Worm (Caenorhabditis elegans): ENCODE results near the gene ZK856.11.

DNA sequence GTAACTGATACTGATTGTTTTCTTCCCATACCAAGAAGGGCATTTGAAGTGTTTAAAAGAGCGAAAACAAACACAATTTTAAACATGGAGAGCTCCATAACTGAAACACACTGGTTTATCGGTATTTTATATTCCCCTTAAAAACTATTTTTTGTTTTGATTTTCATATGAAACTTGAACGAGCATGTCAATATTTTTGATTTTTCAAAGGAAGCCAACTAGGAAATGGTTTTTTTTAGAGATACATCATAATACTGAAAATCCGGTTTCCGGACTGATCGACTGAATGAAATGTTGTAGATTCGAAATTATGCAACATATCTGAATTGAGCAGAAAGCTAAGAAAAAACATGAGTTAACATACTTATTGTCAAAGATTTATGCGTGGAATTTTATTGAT, 22.6 kb upstream of the ZK856.11 start, which contains the start of gene ttr-19:
- TF ChIP-seq ztf-1 (GFP tag; conservative IDR thresholded peaks at IDR 0.05), result no peak
- TF ChIP-seq skn-1 (tag; optimal IDR thresholded peaks at IDR 0.05), result no peak
- no peak for TF ChIP-seq nhr-77 (tag; optimal IDR thresholded peaks at IDR 0.05)
- no peak for TF ChIP-seq ztf-4 (tag; optimal IDR thresholded peaks at IDR 0.05)

Data from whole organism, L2 larva.